Fruit fly (Drosophila melanogaster) whole organism, embryonic: ENCODE measurements around the gene Lerp.

ENCODE experiments used
- Antp ChIP-seq: fragments of 200-800 bp; sonication (Bioruptor generic); optimal IDR thresholded peaks from 3 replicates; lab custom pipeline; 2016; ENCODE audit warnings: missing biosample characterization, missing genetic modification characterization
- Bgb ChIP-seq: fragments of 200-800 bp; sonication (Bioruptor generic); IDR thresholded peaks from 2 replicates; pipeline ENCODE4 v1.3.6; 2022; ENCODE audit warnings: missing biosample characterization, missing genetic modification characterization; ENCODE audit not compliant: partially characterized antibody
- BtbVII ChIP-seq: fragments of 200-800 bp; sonication (Bioruptor generic); optimal IDR thresholded peaks from 3 replicates; lab custom pipeline; 2017; ENCODE audit warnings: missing biosample characterization, mild to moderate bottlenecking, missing genetic modification characterization
- Bteb2 ChIP-seq: fragments of 200-800 bp; sonication (Bioruptor generic); optimal IDR thresholded peaks from 2 replicates; lab custom pipeline; 2016; ENCODE audit warnings: missing biosample characterization, missing genetic modification characterization
- CG10267 ChIP-seq: fragments of 200-800 bp; sonication (Bioruptor generic); optimal IDR thresholded peaks from 2 replicates; lab custom pipeline; 2018; ENCODE audit warnings: missing biosample characterization, mild to moderate bottlenecking, missing genetic modification characterization, moderate library complexity
- CG10654 ChIP-seq: fragments of 200-800 bp; sonication (Bioruptor generic); optimal IDR thresholded peaks from 2 replicates; lab custom pipeline; 2016; ENCODE audit warnings: missing biosample characterization, missing genetic modification characterization
- CG11247 ChIP-seq: fragments of 200-800 bp; sonication (Bioruptor generic); IDR thresholded peaks from 2 replicates; pipeline ENCODE4 v1.3.6; 2022; ENCODE audit warnings: missing biosample characterization, missing genetic modification characterization
- CG11695 ChIP-seq: fragments of 200-800 bp; sonication (Bioruptor generic); IDR thresholded peaks from 3 replicates; pipeline ENCODE4 v1.3.6; 2022; ENCODE audit warnings: missing biosample characterization, missing genetic modification characterization
- CG12155 ChIP-seq: fragments of 200-800 bp; sonication (Bioruptor generic); optimal IDR thresholded peaks from 3 replicates; lab custom pipeline; 2016; ENCODE audit warnings: missing biosample characterization, missing genetic modification characterization
- CG13624 ChIP-seq: fragments of 200-800 bp; sonication (Bioruptor generic); optimal IDR thresholded peaks from 2 replicates; lab custom pipeline; 2016; ENCODE audit warnings: missing biosample characterization, missing genetic modification characterization
- CG14965 ChIP-seq: fragments of 200-800 bp; sonication (Bioruptor generic); optimal IDR thresholded peaks from 2 replicates; lab custom pipeline; 2016; ENCODE audit warnings: missing biosample characterization, missing genetic modification characterization, borderline replicate concordance
- CG18011 ChIP-seq: fragments of 200-800 bp; sonication (Bioruptor generic); optimal IDR thresholded peaks from 2 replicates; lab custom pipeline; 2017; ENCODE audit warnings: missing biosample characterization, missing genetic modification characterization, mild to moderate bottlenecking, moderate library complexity, missing genotype
- CG18262 ChIP-seq: fragments of 200-800 bp; optimal IDR thresholded peaks from 3 replicates; lab custom pipeline; 2019; ENCODE audit warnings: missing biosample characterization, mild to moderate bottlenecking, missing genetic modification characterization, moderate library complexity
- CG32532 ChIP-seq: fragments of 200-800 bp; sonication (Bioruptor generic); IDR thresholded peaks from 2 replicates; pipeline ENCODE4 v1.3.6; 2022; ENCODE audit warnings: missing biosample characterization, missing genetic modification characterization
- CG34224 ChIP-seq: fragments of 200-800 bp; sonication (Bioruptor generic); IDR thresholded peaks from 3 replicates; pipeline ENCODE4 v1.3.6; 2022; ENCODE audit warnings: missing biosample characterization, missing genetic modification characterization; ENCODE audit not compliant: partially characterized antibody
- CG43689 ChIP-seq: fragments of 200-800 bp; sonication (Bioruptor generic); IDR thresholded peaks from 2 replicates; pipeline ENCODE4 v1.3.6; 2022; ENCODE audit warnings: missing biosample characterization, missing genetic modification characterization
- CG8388 ChIP-seq: fragments of 200-800 bp; sonication (Bioruptor generic); optimal IDR thresholded peaks from 2 replicates; lab custom pipeline; 2019; ENCODE audit warnings: missing biosample characterization, mild to moderate bottlenecking, missing genetic modification characterization, moderate library complexity
- CG8765 ChIP-seq: fragments of 200-800 bp; sonication (Bioruptor generic); IDR thresholded peaks from 2 replicates; pipeline ENCODE4 v1.3.6; 2022; ENCODE audit warnings: missing biosample characterization, missing genetic modification characterization
- CTCF ChIP-seq: fragments of 200-800 bp; sonication (Bioruptor generic); optimal IDR thresholded peaks from 2 replicates; lab custom pipeline; 2017; ENCODE audit warnings: missing biosample characterization, mild to moderate bottlenecking, missing genetic modification characterization, moderate library complexity
- CkIIα-i1 ChIP-seq: fragments of 200-800 bp; sonication (Bioruptor generic); IDR thresholded peaks from 2 replicates; pipeline ENCODE4 v1.3.6; 2022; ENCODE audit warnings: missing biosample characterization, missing genetic modification characterization
- CoRest ChIP-seq: fragments of 200-800 bp; sonication (Bioruptor generic); optimal IDR thresholded peaks from 3 replicates; lab custom pipeline; 2018; ENCODE audit warnings: missing biosample characterization, mild to moderate bottlenecking, missing genetic modification characterization, moderate library complexity
- D ChIP-seq, 2 experiments: fragments of 200-800 bp in 1 of 2; fragments of >200 bp in 1 of 2; sonication (Bioruptor generic) in 1 of 2; optimal IDR thresholded peaks; 2 replicates in 1 of 2; 3 replicates in 1 of 2; lab custom pipeline; 2017; ENCODE audit warnings: mild to moderate bottlenecking in 1 of 2, missing biosample characterization in 1 of 2, missing genetic modification characterization in 1 of 2, missing genetic modification reagents in 1 of 2
- Dad ChIP-seq: fragments of 200-800 bp; sonication (Bioruptor generic); optimal IDR thresholded peaks from 3 replicates; lab custom pipeline; 2016; ENCODE audit warnings: missing biosample characterization, missing genetic modification characterization
- E2f2 ChIP-seq: fragments of 200-800 bp; sonication (Bioruptor generic); IDR thresholded peaks from 2 replicates; pipeline ENCODE4 v1.3.6; 2022; ENCODE audit warnings: missing biosample characterization, missing genetic modification characterization
- Fer1 ChIP-seq: fragments of 200-800 bp; sonication (Bioruptor generic); optimal IDR thresholded peaks from 2 replicates; lab custom pipeline; 2017; ENCODE audit warnings: missing biosample characterization, mild to moderate bottlenecking, missing genetic modification characterization
- Fer2 ChIP-seq: fragments of 200-800 bp; sonication (Bioruptor generic); optimal IDR thresholded peaks from 2 replicates; lab custom pipeline; 2018; ENCODE audit warnings: missing biosample characterization, mild to moderate bottlenecking, missing genetic modification characterization, moderate library complexity
- Kr ChIP-seq: fragments of 200-800 bp; sonication (Bioruptor generic); optimal IDR thresholded peaks from 2 replicates; lab custom pipeline; 2017; ENCODE audit warnings: missing biosample characterization, mild to moderate bottlenecking, missing genetic modification characterization
- Oli ChIP-seq: fragments of 200-800 bp; sonication (Bioruptor generic); optimal IDR thresholded peaks from 2 replicates; lab custom pipeline; 2018; ENCODE audit warnings: missing biosample characterization, mild to moderate bottlenecking, missing genetic modification characterization, moderate library complexity
- PHDP ChIP-seq: fragments of 200-800 bp; sonication (Bioruptor generic); optimal IDR thresholded peaks from 3 replicates; lab custom pipeline; 2018; ENCODE audit warnings: missing biosample characterization, mild to moderate bottlenecking, missing genetic modification characterization, moderate library complexity
- ci ChIP-seq: fragments of 200-800 bp; sonication (Bioruptor generic); IDR thresholded peaks from 3 replicates; pipeline ENCODE4 v1.3.6; 2022; ENCODE audit warnings: missing biosample characterization, missing genetic modification characterization
- crc ChIP-seq: fragments of 200-800 bp; sonication (Bioruptor generic); optimal IDR thresholded peaks from 2 replicates; lab custom pipeline; 2016; ENCODE audit warnings: missing biosample characterization, missing genetic modification characterization
- croc ChIP-seq: fragments of 200-800 bp; sonication (Bioruptor generic); conservative IDR thresholded peaks from 3 replicates; pipeline ENCODE4 v1.3.6; 2022; ENCODE audit warnings: missing biosample characterization, missing genetic modification characterization
- cwo ChIP-seq: fragments of 200-800 bp; sonication (Bioruptor generic); optimal IDR thresholded peaks from 3 replicates; lab custom pipeline; 2017; ENCODE audit warnings: missing biosample characterization, missing genetic modification characterization, mild to moderate bottlenecking, moderate library complexity, missing genetic modification reagents
- danr ChIP-seq: fragments of 200-800 bp; sonication (Bioruptor generic); IDR thresholded peaks from 2 replicates; pipeline ENCODE4 v1.3.6; 2022; ENCODE audit warnings: missing biosample characterization, missing genetic modification characterization
- dati ChIP-seq: fragments of 200-800 bp; sonication (Bioruptor generic); IDR thresholded peaks from 2 replicates; pipeline ENCODE4 v1.3.6; 2022; ENCODE audit warnings: missing biosample characterization, missing genetic modification characterization
- h ChIP-seq: fragments of >200 bp; optimal IDR thresholded peaks from 2 replicates; lab custom pipeline; 2017
- hb ChIP-seq: fragments of 200-800 bp; sonication (Bioruptor generic); IDR thresholded peaks from 3 replicates; pipeline ENCODE4 v1.3.6; 2022; ENCODE audit warnings: missing biosample characterization, missing genetic modification characterization; ENCODE audit not compliant: partially characterized antibody
- ind ChIP-seq: fragments of 200-800 bp; sonication (Bioruptor generic); optimal IDR thresholded peaks from 3 replicates; lab custom pipeline; 2016; ENCODE audit warnings: missing biosample characterization, missing genetic modification characterization
- lbe ChIP-seq: fragments of 200-800 bp; sonication (Bioruptor generic); optimal IDR thresholded peaks from 2 replicates; lab custom pipeline; 2016; ENCODE audit warnings: missing biosample characterization, mild to moderate bottlenecking, missing genetic modification characterization
- lola ChIP-seq, 3 experiments: fragments of >200 bp in 2 of 3; fragments of 200-800 bp in 1 of 3; sonication (Bioruptor generic) in 1 of 3; optimal IDR thresholded peaks; 2 replicates each; lab custom pipeline; 2017 to 2019; ENCODE audit warnings: missing biosample characterization in 3 of 3, missing genetic modification characterization in 3 of 3, mild to moderate bottlenecking in 1 of 3, moderate library complexity in 1 of 3
- maf-S ChIP-seq: fragments of 200-800 bp; sonication (Bioruptor generic); optimal IDR thresholded peaks from 2 replicates; lab custom pipeline; 2016; ENCODE audit warnings: missing biosample characterization, missing genetic modification characterization
- nau ChIP-seq: fragments of 200-800 bp; sonication (Bioruptor generic); optimal IDR thresholded peaks from 3 replicates; lab custom pipeline; 2017; ENCODE audit warnings: missing biosample characterization, mild to moderate bottlenecking, missing genetic modification characterization, missing genetic modification reagents
- peb ChIP-seq: fragments of 200-800 bp; sonication (Bioruptor generic); IDR thresholded peaks from 2 replicates; pipeline ENCODE4 v1.3.6; 2022; ENCODE audit warnings: missing biosample characterization, missing genetic modification characterization
- pita ChIP-seq: fragments of 200-800 bp; sonication (Bioruptor generic); optimal IDR thresholded peaks from 2 replicates; lab custom pipeline; 2017; ENCODE audit warnings: missing biosample characterization, mild to moderate bottlenecking, missing genetic modification characterization
- seq ChIP-seq: fragments of 200-800 bp; sonication (Bioruptor generic); IDR thresholded peaks from 2 replicates; pipeline ENCODE4 v1.3.6; 2022; ENCODE audit warnings: missing biosample characterization, missing genetic modification characterization
- shn ChIP-seq: fragments of 200-800 bp; sonication (Bioruptor generic); optimal IDR thresholded peaks from 3 replicates; lab custom pipeline; 2016; ENCODE audit warnings: missing biosample characterization, missing genetic modification characterization
- sob ChIP-seq: fragments of 200-800 bp; sonication (Bioruptor generic); IDR thresholded peaks from 2 replicates; pipeline ENCODE4 v1.3.6; 2022; ENCODE audit warnings: missing biosample characterization, missing genetic modification characterization
- tgo ChIP-seq: fragments of 200-800 bp; sonication (Bioruptor generic); IDR thresholded peaks from 3 replicates; pipeline ENCODE4 v1.3.6; 2022; ENCODE audit warnings: missing biosample characterization, missing genetic modification characterization
- toy ChIP-seq: fragments of 200-800 bp; sonication (Bioruptor generic); IDR thresholded peaks from 2 replicates; pipeline ENCODE4 v1.3.6; 2022; ENCODE audit warnings: missing biosample characterization, missing genetic modification characterization
- vnd ChIP-seq: fragments of 200-800 bp; sonication (Bioruptor generic); IDR thresholded peaks from 3 replicates; pipeline ENCODE4 v1.3.6; 2022; ENCODE audit warnings: missing biosample characterization, missing genetic modification characterization; ENCODE audit not compliant: partially characterized antibody
- vvl ChIP-seq: fragments of 200-800 bp; sonication (Bioruptor generic); IDR thresholded peaks from 2 replicates; pipeline ENCODE4 v1.3.6; 2022; ENCODE audit warnings: missing biosample characterization, missing genetic modification characterization
- wek ChIP-seq: fragments of 200-800 bp; sonication (Bioruptor generic); optimal IDR thresholded peaks from 3 replicates; lab custom pipeline; 2018; ENCODE audit warnings: missing biosample characterization, mild to moderate bottlenecking, missing genetic modification characterization, moderate library complexity

Lerp gene

dm6 chr3R:26821117-26821516 lies 41.8 kb downstream of the Lerp start (continued):
- TF ChIP-seq BtbVII (GFP tag; lab: Kevin White, UChicago) (no peak), CoRest (peak; percentile 31), shn (GFP tag; lab: Kevin White, UChicago) (no peak), Oli (tag; lab: Kevin White, UChicago) (peak; percentile 49), E2f2 (GFP tag; lab: Robert Waterston, UW) (no peak), maf-S (GFP tag; lab: Kevin White, UChicago) (no peak), ind (GFP tag; lab: Kevin White, UChicago) (peak; percentile 50), peb (GFP tag; lab: Robert Waterston, UW) (0 out of 2 replicates have a peak, but pooled peaks have one; percentile 19), nau (GFP tag; lab: Kevin White, UChicago) (no peak), wek (GFP tag; lab: Kevin White, UChicago) (no peak), CG14965 (no peak), vvl (GFP tag; lab: Robert Waterston, UW) (peak; percentile 49), CG8765 (GFP tag; lab: Robert Waterston, UW) (no peak), Fer2 (tag; lab: Kevin White, UChicago) (no peak), CG10267 (no peak), crc (no peak), croc (GFP tag; lab: Robert Waterston, UW) (no peak), CG10654 (GFP tag; lab: Kevin White, UChicago) (no peak), Bteb2 (GFP tag; lab: Kevin White, UChicago) (no peak), D (optimal IDR thresholded peaks at IDR 0.05; lab: Kevin White, UChicago) (no peak), D (GFP tag; optimal IDR thresholded peaks at IDR 0.05; lab: Kevin White, UChicago) (no peak), cwo (no peak), vnd (no peak), CG12155 (GFP tag; lab: Kevin White, UChicago) (no peak), tgo (GFP tag; lab: Robert Waterston, UW) (peak; percentile 25; the same call in 1 of the 3 replicates), CkIIα-i1 (GFP tag; lab: Robert Waterston, UW) (no peak), ci (peak; percentile 74), pita (GFP tag; lab: Kevin White, UChicago) (no peak)

- no peak for TF ChIP-seq dati
- no peak for TF ChIP-seq Kr
- TF ChIP-seq hb (GFP tag; lab: Robert Waterston, UW) = no peak
- TF ChIP-seq CTCF (GFP tag; lab: Kevin White, UChicago) = no peak
- no peak for TF ChIP-seq danr (GFP tag; lab: Robert Waterston, UW)
- no peak for TF ChIP-seq Antp (GFP tag; lab: Kevin White, UChicago)
- TF ChIP-seq PHDP = peak; percentile 11
- no peak for TF ChIP-seq CG43689
- TF ChIP-seq Fer1 (GFP tag; lab: Kevin White, UChicago) = no peak
- TF ChIP-seq CG11695 = peak; percentile 42; the same call in 2 of the 3 replicates
- no peak for TF ChIP-seq lbe (GFP tag; lab: Kevin White, UChicago)
- no peak for TF ChIP-seq h (lab: Kevin White, UChicago)
- peak in 1 of 3 experiments; percentile 31 for TF ChIP-seq lola (GFP tag; optimal IDR thresholded peaks at IDR 0.05; lab: Kevin White, UChicago)
- peak; percentile 2 for TF ChIP-seq CG18262 (tag; lab: Kevin White, UChicago)
- no peak for TF ChIP-seq CG10267
- TF ChIP-seq Bgb (GFP tag; lab: Robert Waterston, UW) = no peak
- no peak for TF ChIP-seq toy (GFP tag; lab: Robert Waterston, UW)
- TF ChIP-seq Dad = no peak
- no peak for TF ChIP-seq sob (GFP tag; lab: Robert Waterston, UW)
- TF ChIP-seq seq = 0 out of 2 replicates have a peak, but pooled peaks have one; percentile 7
- no peak for TF ChIP-seq CG11247 (GFP tag; lab: Robert Waterston, UW)
- TF ChIP-seq CG32532 (GFP tag; lab: Robert Waterston, UW) = no peak
- TF ChIP-seq CG8388 (GFP tag; lab: Kevin White, UChicago) = peak; percentile 7
- no peak for TF ChIP-seq CG34224 (GFP tag; lab: Robert Waterston, UW)
- TF ChIP-seq CG13624 (GFP tag; lab: Kevin White, UChicago) = no peak
- TF ChIP-seq CG18011 = no peak
Observed at dm6 chr3R:26804816-26805215, 58.1 kb downstream of the Lerp start.
